Fruit fly (Drosophila melanogaster): ENCODE data around the gene mld.
A peak's percentile ranks its signal among the peaks of the same experiment; 100 is the strongest.

mld gene

DNA sequence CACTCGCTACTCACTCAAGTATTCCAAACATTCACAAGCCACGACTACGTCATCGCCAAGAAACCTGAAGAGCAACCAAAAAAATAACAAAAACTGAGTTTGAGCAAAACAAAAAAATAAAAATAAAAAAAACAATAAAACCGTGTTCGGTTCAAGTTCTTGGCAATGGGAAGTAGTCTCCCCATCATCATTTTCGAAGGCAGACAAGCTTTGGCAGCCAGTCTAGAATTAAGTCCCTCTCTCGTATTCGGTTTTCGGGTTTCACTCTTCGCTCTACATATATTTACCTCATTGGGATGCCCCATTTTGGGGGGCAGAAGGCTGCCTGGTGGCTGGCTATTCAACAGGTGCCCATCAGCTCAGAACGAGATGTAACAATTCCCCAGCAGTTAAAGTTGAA, 35.6 kb upstream of the mld start (continued):
- TF ChIP-seq CG8119 (GFP tag; IDR thresholded peaks at IDR 0.05) = no peak
- TF ChIP-seq Lpt (GFP tag; optimal IDR thresholded peaks at IDR 0.05) = no peak
- peak; percentile 76 for TF ChIP-seq CG10669 (GFP tag; optimal IDR thresholded peaks at IDR 0.05)
- peak; percentile 33 for TF ChIP-seq CG7368 (GFP tag; optimal IDR thresholded peaks at IDR 0.05)
- TF ChIP-seq CG32006 (GFP tag; optimal IDR thresholded peaks at IDR 0.05) = no peak
- no peak for TF ChIP-seq Eip93F (GFP tag; optimal IDR thresholded peaks at IDR 0.05)
- TF ChIP-seq Ets96B (tag; optimal IDR thresholded peaks at IDR 0.05) = peak; percentile 81
- no peak for TF ChIP-seq cyc (GFP tag; optimal IDR thresholded peaks at IDR 0.05)
- peak; percentile 18 for TF ChIP-seq CG34406 (GFP tag; optimal IDR thresholded peaks at IDR 0.05)
- no peak for TF ChIP-seq Ets21C (GFP tag; optimal IDR thresholded peaks at IDR 0.05)
- no peak for TF ChIP-seq Gug (GFP tag; IDR thresholded peaks at IDR 0.05)
- no peak; the same call in none of the 3 replicates for TF ChIP-seq CG6163 (GFP tag; IDR thresholded peaks at IDR 0.05)
- peak; percentile 19 for TF ChIP-seq CG3919 (GFP tag; optimal IDR thresholded peaks at IDR 0.05)
- no peak for TF ChIP-seq fd59A (GFP tag; optimal IDR thresholded peaks at IDR 0.05)
- peak; percentile 89 for TF ChIP-seq dsx (GFP tag; optimal IDR thresholded peaks at IDR 0.05; ENCODE audit: poor library complexity, severe bottlenecking)
- no peak for TF ChIP-seq dac (GFP tag; optimal IDR thresholded peaks at IDR 0.05)
- no peak for TF ChIP-seq Hr38 (GFP tag; optimal IDR thresholded peaks at IDR 0.05)
- no peak for TF ChIP-seq net (GFP tag; optimal IDR thresholded peaks at IDR 0.05)

DNA sequence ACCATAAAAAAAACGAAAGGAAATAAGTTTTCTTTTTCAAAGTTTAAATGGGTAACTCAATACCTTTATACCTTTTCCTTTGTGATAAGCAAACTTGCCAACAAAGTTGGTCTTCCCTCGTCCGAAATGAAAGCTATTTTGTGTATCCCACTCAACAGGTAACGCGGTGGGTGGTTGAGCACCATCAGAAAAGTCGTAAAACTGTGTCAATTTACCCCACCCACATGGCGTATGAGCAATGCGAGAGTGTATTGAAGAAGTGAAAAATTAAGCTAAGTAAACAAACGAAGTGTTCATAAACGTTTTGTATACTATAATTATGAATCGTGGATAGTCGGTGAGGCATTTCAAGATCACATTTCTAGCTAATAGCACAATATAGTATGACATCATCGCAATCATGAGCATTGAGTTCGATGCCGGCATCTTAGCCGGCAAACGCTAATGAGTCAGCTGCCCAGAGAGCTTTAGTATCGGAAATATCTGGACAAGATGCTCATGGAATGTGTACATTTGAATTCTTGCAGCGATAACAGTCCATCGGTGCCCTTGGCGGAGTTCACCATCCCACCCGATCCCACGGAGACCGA, 34.6 kb upstream of the mld start:
- TF ChIP-seq CG10631 (GFP tag; optimal IDR thresholded peaks at IDR 0.05) (no peak), achi (GFP tag; optimal IDR thresholded peaks at IDR 0.05) (no peak), fkh (GFP tag; optimal IDR thresholded peaks at IDR 0.05) (peak; percentile 63), Eip78C (GFP tag) (peak; percentile 16)

DNA sequence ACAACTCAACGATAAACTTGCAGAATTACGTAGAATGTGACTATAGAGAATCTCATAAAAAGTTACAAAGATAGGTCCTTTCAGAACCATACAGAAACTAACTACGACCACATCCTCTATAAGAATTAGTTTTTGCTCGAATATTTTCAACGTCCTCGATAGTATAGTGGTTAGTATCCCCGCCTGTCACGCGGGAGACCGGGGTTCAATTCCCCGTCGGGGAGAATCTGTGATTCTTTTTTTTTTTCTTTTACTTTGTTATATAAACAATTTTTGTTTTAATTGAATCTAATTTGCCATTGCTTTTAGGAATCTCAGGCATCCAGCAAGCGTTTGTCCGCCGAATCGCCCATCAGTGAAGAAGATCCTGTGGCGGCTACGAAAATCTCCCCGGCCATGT, 30.3 kb upstream of the mld start:
- no peak for TF ChIP-seq CG4318 (GFP tag; optimal IDR thresholded peaks at IDR 0.05)
- TF ChIP-seq CG3032 (tag; optimal IDR thresholded peaks at IDR 0.05) = no peak
- TF ChIP-seq ss (GFP tag; optimal IDR thresholded peaks at IDR 0.05) = no peak
- no peak for TF ChIP-seq Lpt (GFP tag; optimal IDR thresholded peaks at IDR 0.05)
- no peak for TF ChIP-seq fd59A (GFP tag; optimal IDR thresholded peaks at IDR 0.05)
- TF ChIP-seq CG6808 (GFP tag; optimal IDR thresholded peaks at IDR 0.05) = no peak
- no peak for TF ChIP-seq Eip93F (GFP tag; optimal IDR thresholded peaks at IDR 0.05)
- no peak for TF ChIP-seq CG15336 (GFP tag; IDR thresholded peaks at IDR 0.05)
- no peak for TF ChIP-seq Met (GFP tag; optimal IDR thresholded peaks at IDR 0.05)
- TF ChIP-seq Eip78C (GFP tag) = no peak
- TF ChIP-seq OdsH (GFP tag; optimal IDR thresholded peaks at IDR 0.05) = no peak

DNA sequence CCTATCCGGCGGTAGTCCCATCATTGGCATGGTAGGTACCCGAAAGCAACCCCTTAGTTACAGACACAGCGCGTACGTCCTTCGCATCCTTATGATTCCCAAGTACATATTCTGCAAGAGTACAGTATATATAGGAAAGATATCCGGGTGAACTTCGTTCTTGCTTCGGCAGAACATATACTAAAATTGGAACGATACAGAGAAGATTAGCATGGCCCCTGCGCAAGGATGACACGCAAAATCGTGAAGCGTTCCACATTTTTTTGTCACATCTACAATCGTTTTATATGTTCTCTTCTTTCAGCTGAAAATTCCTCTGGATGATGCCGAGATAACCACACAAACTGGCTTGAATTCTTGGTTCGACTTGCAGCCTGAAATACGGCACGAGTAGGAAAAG, 29.5 kb upstream of the mld start:
- TF ChIP-seq Eip93F (GFP tag; optimal IDR thresholded peaks at IDR 0.05) (no peak), CG11902 (GFP tag; optimal IDR thresholded peaks at IDR 0.05) (no peak), CG6276 (GFP tag; optimal IDR thresholded peaks at IDR 0.05) (no peak), vri (GFP tag; optimal IDR thresholded peaks at IDR 0.05) (no peak), Blimp-1 (GFP tag; optimal IDR thresholded peaks at IDR 0.05) (no peak), OdsH (GFP tag; optimal IDR thresholded peaks at IDR 0.05) (no peak), eg (GFP tag; IDR thresholded peaks at IDR 0.05) (no peak), CG9139 (GFP tag; optimal IDR thresholded peaks at IDR 0.05) (no peak), CG8119 (GFP tag; IDR thresholded peaks at IDR 0.05) (no peak), Hr39 (GFP tag; optimal IDR thresholded peaks at IDR 0.05) (no peak), spab (GFP tag; optimal IDR thresholded peaks at IDR 0.05) (no peak), Hr38 (GFP tag; optimal IDR thresholded peaks at IDR 0.05) (no peak), fd59A (GFP tag; optimal IDR thresholded peaks at IDR 0.05) (no peak), achi (GFP tag; optimal IDR thresholded peaks at IDR 0.05) (no peak), CG6808 (GFP tag; optimal IDR thresholded peaks at IDR 0.05) (no peak), Met (GFP tag; optimal IDR thresholded peaks at IDR 0.05) (no peak)

Data from whole organism, prepupa.